Worm (Caenorhabditis elegans): ENCODE measurements around the gene ncs-4.

Gene ncs-4

DNA sequence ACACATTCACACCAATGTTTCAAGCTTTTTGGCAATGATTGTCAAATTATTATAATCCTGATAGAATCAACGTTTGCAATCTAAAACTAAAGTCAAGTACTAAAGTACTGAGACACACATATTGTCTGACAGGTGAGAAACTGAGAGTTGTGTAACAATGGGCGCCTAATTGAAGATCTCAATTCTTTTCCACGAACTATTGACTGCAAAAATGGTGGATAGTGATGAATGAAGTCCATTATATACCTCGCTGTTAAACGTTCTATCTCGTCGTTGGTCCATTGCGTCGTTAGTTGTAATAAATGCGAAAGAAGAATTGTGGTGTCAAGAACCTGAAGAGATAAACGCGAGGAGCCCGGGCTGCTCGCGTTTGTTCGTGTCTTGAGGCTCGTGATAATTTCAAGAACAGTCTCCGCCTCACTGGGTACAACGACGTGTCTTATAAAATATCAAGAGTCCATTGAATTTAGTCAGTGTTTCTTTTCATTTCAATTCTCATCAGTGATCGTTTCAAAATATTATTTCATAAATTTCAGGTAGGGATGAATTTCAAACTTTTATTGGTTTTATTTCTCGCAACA is 16.1 kb upstream of the ncs-4 start, which contains the start of gene F09B9.4:
Gene F09B9.4, plus strand, starts transcription at position 531 of the 581 bp plus-strand sequence.
- no peak for TF ChIP-seq skn-1 (tag; optimal IDR thresholded peaks at IDR 0.05)
- peak; percentile 57 for TF ChIP-seq egl-5 (tag; optimal IDR thresholded peaks at IDR 0.05)
- TF ChIP-seq nfya-1 (tag; optimal IDR thresholded peaks at IDR 0.05; ENCODE audit: insufficient read depth), result peak; percentile 10
- peak; percentile 26 for TF ChIP-seq lin-39 (tag; optimal IDR thresholded peaks at IDR 0.05)

DNA sequence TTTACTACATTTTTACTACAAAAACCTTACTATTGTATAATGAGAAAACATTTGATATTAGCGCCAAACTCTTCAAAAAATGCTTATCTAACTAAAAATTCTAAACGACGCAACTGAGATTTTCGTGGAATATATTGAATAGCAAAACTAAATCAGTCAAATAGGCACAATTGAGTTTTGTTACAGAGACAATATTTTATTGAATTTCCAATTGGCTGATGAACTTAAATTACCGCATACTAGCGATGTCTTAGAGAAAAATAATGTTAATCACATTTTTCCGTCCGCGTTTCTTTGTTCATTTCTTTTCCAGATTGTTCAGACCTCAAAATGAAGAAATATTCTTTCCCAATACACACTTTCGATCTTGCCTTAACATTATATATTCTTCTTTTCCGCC is 13.8 kb upstream of the ncs-4 start:
- TF ChIP-seq unc-39 (tag; optimal IDR thresholded peaks at IDR 0.05) (no peak), fkh-10 (GFP tag; optimal IDR thresholded peaks at IDR 0.05) (peak; percentile 73), sea-2 (GFP tag; optimal IDR thresholded peaks at IDR 0.05) (no peak), nhr-76 (tag; optimal IDR thresholded peaks at IDR 0.05) (no peak), unc-62 (GFP tag; optimal IDR thresholded peaks at IDR 0.05) (no peak)

ce11 chrX:10163212-10163611 is 13.1 kb upstream of the ncs-4 start:
- TF ChIP-seq fos-1 (tag; optimal IDR thresholded peaks at IDR 0.05) (no peak), nfya-1 (tag; optimal IDR thresholded peaks at IDR 0.05; ENCODE audit: insufficient read depth) (no peak), ZK546.5 (tag; optimal IDR thresholded peaks at IDR 0.05) (no peak), ama-1 (optimal IDR thresholded peaks at IDR 0.05) (no peak), sea-2 (GFP tag; optimal IDR thresholded peaks at IDR 0.05) (no peak), skn-1 (tag; optimal IDR thresholded peaks at IDR 0.05) (no peak), egl-5 (tag; optimal IDR thresholded peaks at IDR 0.05) (no peak), nhr-25 (tag; optimal IDR thresholded peaks at IDR 0.05) (no peak), mml-1 (tag; optimal IDR thresholded peaks at IDR 0.05) (no peak), lin-15B (tag; optimal IDR thresholded peaks at IDR 0.05) (no peak), elt-2 (tag; optimal IDR thresholded peaks at IDR 0.05) (no peak), fkh-2 (tag; optimal IDR thresholded peaks at IDR 0.05) (no peak)

DNA sequence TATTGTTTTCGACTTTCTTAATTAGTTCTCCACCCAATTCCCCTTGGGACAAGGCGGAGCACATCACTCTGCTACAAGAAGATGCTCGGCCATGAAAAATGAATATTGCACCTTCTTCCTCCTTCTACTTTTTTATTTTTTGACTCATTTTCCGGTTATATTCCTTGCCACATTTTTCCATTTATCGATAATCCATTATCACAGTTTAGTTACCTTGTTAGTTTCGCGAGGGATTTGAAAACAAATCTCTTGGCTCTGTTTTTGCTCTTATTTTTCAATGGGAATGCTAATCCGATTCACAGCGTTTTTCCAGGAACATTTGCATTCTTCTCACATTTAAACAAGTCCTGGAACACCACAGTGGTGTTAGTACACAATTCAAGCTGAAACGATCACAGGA is 9.3 kb upstream of the ncs-4 start, which contains the start of gene rnp-9:
Gene rnp-9, plus strand, starts transcription at position 301 of the 400 bp plus-strand sequence.
- TF ChIP-seq ceh-9 (tag; optimal IDR thresholded peaks at IDR 0.05) (no peak), unc-62 (GFP tag; optimal IDR thresholded peaks at IDR 0.05) (no peak), lin-15B (tag; optimal IDR thresholded peaks at IDR 0.05) (no peak), snpc-4 (tag; optimal IDR thresholded peaks at IDR 0.05) (no peak), elt-3 (tag; optimal IDR thresholded peaks at IDR 0.05) (no peak), tbx-2 (tag; optimal IDR thresholded peaks at IDR 0.05) (no peak), ceh-82 (tag; optimal IDR thresholded peaks at IDR 0.05) (no peak), fkh-2 (tag; optimal IDR thresholded peaks at IDR 0.05) (no peak), daf-12 (tag; optimal IDR thresholded peaks at IDR 0.05) (no peak), eor-1 (tag; optimal IDR thresholded peaks at IDR 0.05) (no peak), nhr-23 (tag; optimal IDR thresholded peaks at IDR 0.05) (no peak), egl-27 (tag; optimal IDR thresholded peaks at IDR 0.05) (no peak)

DNA sequence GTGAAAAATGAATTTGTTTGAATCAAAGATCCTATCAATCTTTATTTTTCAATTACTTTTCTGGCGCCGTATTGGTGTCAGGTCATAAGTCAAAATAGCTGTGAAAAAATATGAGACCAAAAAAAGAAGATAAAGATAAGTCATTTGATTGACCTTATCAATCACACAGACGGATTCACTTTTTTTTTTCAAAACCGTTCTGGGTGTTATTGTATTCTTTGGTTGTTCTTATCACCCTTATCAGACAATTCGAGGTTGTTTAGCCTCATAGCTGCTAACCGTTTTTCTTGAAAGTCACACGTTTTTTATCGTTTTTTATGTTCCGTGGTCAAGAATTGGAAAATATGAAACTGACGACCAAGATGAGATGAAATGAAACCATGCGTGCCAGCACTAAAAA is 7.8 kb upstream of the ncs-4 start:
- TF ChIP-seq nhr-23 (tag; optimal IDR thresholded peaks at IDR 0.05) (peak; percentile 80), mml-1 (tag; optimal IDR thresholded peaks at IDR 0.05) (no peak), lsy-12 (tag; optimal IDR thresholded peaks at IDR 0.05) (peak; percentile 14)

DNA sequence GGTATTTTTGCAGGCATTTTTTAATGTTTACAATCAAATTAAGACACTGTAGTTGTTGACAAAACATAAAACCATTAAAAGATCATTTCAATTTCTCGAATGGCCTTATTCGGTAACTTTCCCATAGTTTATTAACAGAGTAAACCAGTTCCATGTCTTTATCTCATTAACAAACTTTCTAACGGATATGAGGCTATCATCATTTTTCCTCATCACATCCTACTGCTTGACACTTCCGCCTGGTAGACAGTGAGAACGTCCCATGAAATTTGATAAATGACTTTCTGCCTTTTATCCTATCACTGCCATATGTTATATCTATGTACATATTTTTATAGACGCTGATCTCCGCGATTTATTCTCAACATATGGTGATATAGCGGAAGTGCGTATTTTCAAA is 5.7 kb upstream of the ncs-4 start:
- TF ChIP-seq jun-1 (tag; optimal IDR thresholded peaks at IDR 0.05), result no peak
- no peak for TF ChIP-seq nhr-28 (tag; optimal IDR thresholded peaks at IDR 0.05)
- peak; percentile 36 for TF ChIP-seq nhr-23 (tag; optimal IDR thresholded peaks at IDR 0.05)
- no peak for TF ChIP-seq nhr-25 (tag; optimal IDR thresholded peaks at IDR 0.05)

DNA sequence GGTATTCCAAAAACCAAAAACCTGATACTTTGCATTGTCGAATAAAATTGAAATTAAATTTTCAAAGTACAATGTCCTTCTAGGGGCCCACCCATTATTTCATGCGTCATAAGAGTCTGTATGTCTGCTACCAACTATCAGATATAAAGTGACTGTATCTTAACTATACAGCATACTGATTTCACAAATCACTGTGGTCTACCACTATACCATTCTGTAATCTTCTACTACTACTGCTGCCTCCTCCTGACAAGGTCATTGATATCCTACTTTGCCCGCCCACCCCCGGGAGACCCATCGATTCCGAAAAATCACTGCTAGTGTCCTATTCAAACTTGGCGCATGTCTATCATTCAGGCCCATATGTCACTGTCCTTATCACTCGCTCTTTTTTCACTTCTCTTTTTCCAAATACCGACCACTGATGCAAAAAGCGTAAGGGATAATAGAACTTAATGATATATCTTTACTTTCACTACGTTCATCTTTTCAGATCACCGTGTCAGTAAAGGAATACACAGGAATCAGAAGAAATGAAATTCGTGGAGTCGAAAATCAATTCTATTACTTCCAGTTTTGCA is 4.2 kb upstream of the ncs-4 start, which contains the start of gene C07A4.2:
Gene C07A4.2, plus strand, starts transcription at position 195 of the 581 bp plus-strand sequence.
- TF ChIP-seq elt-3 (tag; optimal IDR thresholded peaks at IDR 0.05) (peak in 1 of 3 experiments; percentile 31), ama-1 (optimal IDR thresholded peaks at IDR 0.05) (no peak)
